Worm (Caenorhabditis elegans) whole organism, early embryonic: ENCODE data around the gene K03A11.5.

Experiments
- B0310.2 ChIP-seq: sonication (generic microtip); optimal IDR thresholded peaks from 2 replicates; lab custom pipeline; 2016; ENCODE audit warnings: mild to moderate bottlenecking, missing genetic modification characterization, missing compliant biosample characterization
- F13C5.2 ChIP-seq: sonication (generic microtip); optimal IDR thresholded peaks from 2 replicates; lab custom pipeline; 2017; ENCODE audit warnings: mild to moderate bottlenecking, missing genetic modification characterization, inconsistent platforms, missing compliant biosample characterization
- aly-1 ChIP-seq: sonication (generic microtip); optimal IDR thresholded peaks from 2 replicates; lab custom pipeline; 2016; ENCODE audit warnings: missing genetic modification characterization, missing compliant biosample characterization
- ama-1 ChIP-seq: fragments of 150-350 bp; optimal IDR thresholded peaks from 2 replicates; lab custom pipeline; 2014
- ceh-13 ChIP-seq: fragments of 200-800 bp; sonication (Bioruptor generic); optimal IDR thresholded peaks from 2 replicates; lab custom pipeline; 2018; ENCODE audit warnings: mild to moderate bottlenecking, missing genetic modification characterization, missing compliant biosample characterization
- ceh-36 ChIP-seq: sonication (generic microtip); optimal IDR thresholded peaks from 2 replicates; lab custom pipeline; 2016; ENCODE audit warnings: missing genetic modification characterization, inconsistent platforms, missing compliant biosample characterization
- ets-7 ChIP-seq: sonication (generic microtip); optimal IDR thresholded peaks from 2 replicates; lab custom pipeline; 2016; ENCODE audit warnings: missing genotype, missing genetic modification characterization, missing compliant biosample characterization
- flt-1 ChIP-seq: fragments of 200-800 bp; sonication (Bioruptor generic); IDR thresholded peaks from 2 replicates; pipeline ENCODE4 v1.3.6; 2022; ENCODE audit warnings: missing genetic modification characterization, missing compliant biosample characterization
- hmbx-1 ChIP-seq: sonication (generic microtip); optimal IDR thresholded peaks from 2 replicates; lab custom pipeline; 2016; ENCODE audit warnings: mild to moderate bottlenecking, missing genetic modification characterization, missing compliant biosample characterization
- hmg-4 ChIP-seq: fragments of 200-800 bp; sonication (Bioruptor generic); optimal IDR thresholded peaks from 2 replicates; lab custom pipeline; 2018; ENCODE audit warnings: mild to moderate bottlenecking, missing genetic modification characterization, missing compliant biosample characterization
- hnd-1 ChIP-seq: sonication (generic microtip); optimal IDR thresholded peaks from 2 replicates; lab custom pipeline; 2016; ENCODE audit warnings: missing genetic modification characterization, missing compliant biosample characterization
- pes-1 ChIP-seq: fragments of 200-800 bp; sonication (Bioruptor generic); IDR thresholded peaks from 2 replicates; pipeline ENCODE4 v1.3.6; 2022; ENCODE audit warnings: missing genetic modification reagents, missing genetic modification characterization, missing compliant biosample characterization
- scrt-1 ChIP-seq: fragments of 200-800 bp; sonication (Bioruptor generic); IDR thresholded peaks from 2 replicates; pipeline ENCODE4 v1.3.6; 2022; ENCODE audit warnings: missing genetic modification characterization, missing compliant biosample characterization
- sea-1 ChIP-seq: fragments of 200-800 bp; sonication (Bioruptor generic); conservative IDR thresholded peaks from 2 replicates; pipeline ENCODE4 v1.3.6; 2022; ENCODE audit warnings: missing genetic modification characterization, missing compliant biosample characterization
- tbx-11 ChIP-seq: fragments of 200-800 bp; sonication (Bioruptor generic); IDR thresholded peaks from 2 replicates; pipeline ENCODE4 v1.3.6; 2022; ENCODE audit warnings: missing genetic modification characterization, missing compliant biosample characterization
- tbx-37 ChIP-seq: fragments of 200-800 bp; sonication (Bioruptor generic); conservative IDR thresholded peaks from 2 replicates; pipeline ENCODE4 v1.3.6; 2022; ENCODE audit warnings: missing genetic modification reagents, missing genetic modification characterization, missing compliant biosample characterization
- tra-4 ChIP-seq: sonication (generic microtip); optimal IDR thresholded peaks from 2 replicates; lab custom pipeline; 2017; ENCODE audit warnings: missing genetic modification characterization, missing compliant biosample characterization

K03A11.5 gene

DNA sequence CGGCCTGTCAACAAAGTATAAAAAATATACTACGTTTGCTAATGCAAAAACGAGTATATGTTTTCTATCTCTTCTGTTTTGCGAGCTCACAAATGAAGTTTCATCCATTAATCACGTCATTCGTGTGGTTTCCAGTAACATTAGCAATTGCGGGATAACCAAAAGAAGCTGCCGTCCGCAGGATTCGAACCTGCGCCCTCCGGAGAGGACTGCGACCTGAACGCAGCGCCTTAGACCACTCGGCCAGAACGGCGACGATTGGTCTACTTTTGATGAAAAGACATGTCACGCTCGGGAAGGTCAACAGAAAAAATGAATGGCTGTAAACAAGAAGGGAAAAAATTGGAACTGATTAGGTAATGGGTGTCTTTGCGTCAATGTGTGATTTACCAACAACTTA is 24.5 kb upstream of the K03A11.5 start:
- TF ChIP-seq F13C5.2 (tag; lab: Kevin White, UChicago) (no peak), hmbx-1 (no peak), hmg-4 (no peak), tbx-11 (GFP tag; lab: Robert Waterston, UW) (no peak), ama-1 (lab: Kevin White, UChicago) (no peak), ets-7 (tag; lab: Kevin White, UChicago) (no peak), tra-4 (tag; lab: Kevin White, UChicago) (no peak), flt-1 (GFP tag; lab: Robert Waterston, UW) (no peak), tbx-37 (GFP tag; lab: Robert Waterston, UW) (no peak), sea-1 (GFP tag; lab: Robert Waterston, UW) (no peak), ceh-36 (tag; lab: Kevin White, UChicago) (no peak), ceh-13 (no peak), hnd-1 (tag; lab: Kevin White, UChicago) (no peak), B0310.2 (tag; lab: Kevin White, UChicago) (no peak), aly-1 (tag; lab: Kevin White, UChicago) (no peak)

- TF ChIP-seq sea-1 (GFP tag; lab: Robert Waterston, UW) = no peak
- TF ChIP-seq F13C5.2 (tag; lab: Kevin White, UChicago) = no peak
- no peak for TF ChIP-seq tra-4 (tag; lab: Kevin White, UChicago)
- no peak for TF ChIP-seq scrt-1
Observed at ce11 chrX:13041830-13042229, 21.5 kb upstream of the K03A11.5 start.

DNA sequence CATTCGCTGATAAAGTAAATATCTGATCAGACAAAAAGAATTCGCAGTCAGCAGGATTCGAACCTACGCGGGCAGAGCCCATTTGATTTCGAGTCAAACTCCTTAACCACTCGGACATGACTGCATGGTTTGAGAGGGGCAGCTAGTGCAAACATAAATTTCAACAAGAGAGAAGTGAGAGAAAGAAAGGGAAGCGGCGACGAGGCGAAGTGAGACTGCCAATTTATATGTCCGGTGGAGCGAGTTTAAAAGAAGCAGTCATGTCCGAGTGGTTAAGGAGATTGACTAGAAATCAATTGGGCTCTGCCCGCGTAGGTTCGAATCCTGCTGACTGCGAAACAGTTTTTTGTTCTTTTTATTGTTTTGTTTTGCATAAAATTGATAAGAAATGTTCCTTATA is 17.0 kb upstream of the K03A11.5 start:
- peak; percentile 88 for TF ChIP-seq flt-1 (GFP tag; lab: Robert Waterston, UW)
- peak; percentile 95 for TF ChIP-seq tbx-11 (GFP tag; lab: Robert Waterston, UW)
- TF ChIP-seq B0310.2 (tag; lab: Kevin White, UChicago) = peak; percentile 84
- TF ChIP-seq ets-7 (tag; lab: Kevin White, UChicago) = peak; percentile 91
- TF ChIP-seq hnd-1 (tag; lab: Kevin White, UChicago) = peak; percentile 85
- peak; percentile 93 for TF ChIP-seq ceh-36 (tag; lab: Kevin White, UChicago)
- peak; percentile 95 for TF ChIP-seq scrt-1
- peak; percentile 94 for TF ChIP-seq sea-1 (GFP tag; lab: Robert Waterston, UW)
- TF ChIP-seq pes-1 (GFP tag; lab: Robert Waterston, UW) = peak; percentile 94
- TF ChIP-seq tbx-37 (GFP tag; lab: Robert Waterston, UW) = peak; percentile 95
- TF ChIP-seq hmbx-1 = peak; percentile 53
- peak; percentile 96 for TF ChIP-seq hmg-4
- TF ChIP-seq F13C5.2 (tag; lab: Kevin White, UChicago) = peak; percentile 96
- peak; percentile 93 for TF ChIP-seq aly-1 (tag; lab: Kevin White, UChicago)
- TF ChIP-seq ceh-13 = peak; percentile 81

- TF ChIP-seq ceh-36 (tag; lab: Kevin White, UChicago) = no peak
- TF ChIP-seq hmbx-1 = no peak
- TF ChIP-seq ama-1 (lab: Kevin White, UChicago) = no peak
- TF ChIP-seq tbx-11 (GFP tag; lab: Robert Waterston, UW) = no peak
- TF ChIP-seq tbx-37 (GFP tag; lab: Robert Waterston, UW) = no peak
- no peak for TF ChIP-seq hnd-1 (tag; lab: Kevin White, UChicago)
- no peak for TF ChIP-seq ceh-13
Observed at ce11 chrX:13048258-13048657, 15.1 kb upstream of the K03A11.5 start, which contains the start of gene C53C7.3. C53C7.3 (plus strand) TSS chrX:13048558.

ce11 chrX:13051405-13051804 is 11.9 kb upstream of the K03A11.5 start, which contains the start of gene K03A11.1:
K03A11.1 (plus strand) TSS chrX:13051705.
- no peak for TF ChIP-seq hmbx-1
- no peak for TF ChIP-seq pes-1 (GFP tag; lab: Robert Waterston, UW)
- TF ChIP-seq ets-7 (tag; lab: Kevin White, UChicago) = no peak

DNA sequence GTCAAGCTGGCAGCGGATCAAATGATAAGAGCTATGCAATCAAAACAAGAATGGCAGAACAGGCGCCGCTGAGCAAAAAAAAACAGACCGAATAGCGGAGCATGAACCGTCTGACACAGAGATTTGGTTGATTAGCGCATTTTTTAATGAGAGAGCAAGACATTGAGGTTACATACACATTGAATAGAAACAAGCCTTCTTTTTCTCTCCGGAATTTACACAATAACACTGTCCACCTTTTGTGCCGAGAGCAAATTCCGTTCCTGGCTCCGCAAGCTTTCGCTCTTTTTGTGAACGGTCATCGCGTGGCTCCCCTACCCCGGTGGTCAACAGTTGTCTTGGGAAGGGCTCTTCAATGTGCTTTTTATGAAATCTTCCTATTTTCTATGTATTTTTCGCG is 7.8 kb upstream of the K03A11.5 start, which contains the start of gene K03A11.6:
TSS of gene K03A11.6 (plus strand) at position 301 of the 400 bp plus-strand sequence.
- no peak for TF ChIP-seq ets-7 (tag; lab: Kevin White, UChicago)
- TF ChIP-seq B0310.2 (tag; lab: Kevin White, UChicago) = no peak
- TF ChIP-seq tra-4 (tag; lab: Kevin White, UChicago) = no peak

DNA sequence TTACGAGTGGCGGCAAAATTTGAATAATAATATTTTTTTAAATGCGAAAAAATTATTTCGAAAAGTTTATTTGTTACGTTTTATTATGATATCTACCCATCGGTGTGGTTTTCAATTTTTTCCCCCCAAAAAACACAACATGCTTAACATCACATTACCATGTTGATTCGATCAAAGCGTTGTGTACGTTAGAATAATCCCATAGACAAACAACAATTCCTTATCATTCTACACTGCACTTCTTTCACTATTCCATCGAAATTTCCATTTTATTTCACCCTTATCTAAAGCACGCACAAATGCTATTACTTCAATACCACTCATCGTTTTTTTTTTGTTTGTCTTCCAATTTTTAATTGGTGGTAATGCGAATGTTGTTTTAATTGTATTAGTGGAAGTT is 3.4 kb upstream of the K03A11.5 start:
- TF ChIP-seq sea-1 (GFP tag; lab: Robert Waterston, UW) (no peak), ceh-36 (tag; lab: Kevin White, UChicago) (no peak), aly-1 (tag; lab: Kevin White, UChicago) (no peak), F13C5.2 (tag; lab: Kevin White, UChicago) (no peak), pes-1 (GFP tag; lab: Robert Waterston, UW) (no peak), hmbx-1 (no peak), ceh-13 (no peak), ama-1 (lab: Kevin White, UChicago) (no peak), flt-1 (GFP tag; lab: Robert Waterston, UW) (no peak), tra-4 (tag; lab: Kevin White, UChicago) (no peak), B0310.2 (tag; lab: Kevin White, UChicago) (no peak), scrt-1 (no peak), tbx-11 (GFP tag; lab: Robert Waterston, UW) (no peak), ets-7 (tag; lab: Kevin White, UChicago) (no peak), hmg-4 (no peak), hnd-1 (tag; lab: Kevin White, UChicago) (no peak), tbx-37 (GFP tag; lab: Robert Waterston, UW) (no peak)

DNA sequence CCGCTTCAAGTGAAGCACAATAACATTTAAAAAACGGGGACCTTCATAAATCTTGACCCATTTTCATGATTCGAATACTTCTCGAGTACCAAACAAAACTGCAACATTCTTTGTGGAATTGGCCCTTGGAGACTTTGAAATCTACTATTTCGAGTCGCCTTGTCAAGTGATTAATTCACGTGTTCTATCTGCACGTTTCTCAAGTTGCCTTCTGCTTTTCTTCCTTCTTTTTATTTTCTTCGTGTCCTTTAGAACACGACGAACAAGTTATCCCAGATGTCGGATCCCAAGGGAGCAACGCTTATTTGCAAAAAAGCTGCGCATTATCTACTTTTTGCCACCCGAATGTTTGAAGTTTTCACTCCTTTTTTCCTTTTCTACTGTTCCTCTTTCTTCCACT is 2.0 kb upstream of the K03A11.5 start:
- TF ChIP-seq aly-1 (tag; lab: Kevin White, UChicago) (no peak), scrt-1 (no peak), flt-1 (GFP tag; lab: Robert Waterston, UW) (no peak), hnd-1 (tag; lab: Kevin White, UChicago) (no peak)
